Fruit fly (Drosophila melanogaster) Kc167 (cell line): ENCODE results near the gene CG13901.

Experiments
- Myc ChIP-seq: fragments of >200 bp; optimal IDR thresholded peaks from 2 replicates; lab custom pipeline; 2017; ENCODE audit warnings: missing external identifiers
- Sin3A ChIP-seq: fragments of >200 bp; optimal IDR thresholded peaks from 2 replicates; lab custom pipeline; 2018; ENCODE audit warnings: missing external identifiers
- insv ChIP-seq: fragments of >200 bp; optimal IDR thresholded peaks from 3 replicates; lab custom pipeline; 2018; ENCODE audit warnings: missing external identifiers
- psq ChIP-seq: fragments of >200 bp; optimal IDR thresholded peaks from 2 replicates; lab custom pipeline; 2017; ENCODE audit warnings: missing external identifiers

- TF ChIP-seq Myc (lab: Kevin White, UChicago): no peak
- no peak for TF ChIP-seq psq (lab: Kevin White, UChicago)
- TF ChIP-seq Sin3A: no peak
- no peak for TF ChIP-seq insv (lab: Kevin White, UChicago)
These were observed 19.9 kb downstream of the CG13901 start for dm6 chr3L:817708-818107.
